Worm (Caenorhabditis elegans): ENCODE measurements around the gene F56A8.3.

ce11 chrIII:13285421-13285820 lies 28.7 kb downstream of the F56A8.3 start, which contains the start of gene F56A8.8:
- TF ChIP-seq R02D3.7 (tag; optimal IDR thresholded peaks at IDR 0.05), result no peak
- no peak for TF ChIP-seq tbx-2 (tag; optimal IDR thresholded peaks at IDR 0.05)
- no peak for TF ChIP-seq unc-39 (tag; optimal IDR thresholded peaks at IDR 0.05)
- TF ChIP-seq nhr-28 (tag; optimal IDR thresholded peaks at IDR 0.05), result no peak
- TF ChIP-seq fkh-10 (GFP tag; optimal IDR thresholded peaks at IDR 0.05), result no peak

Measured in whole organism, L3 larva.